Worm (Caenorhabditis elegans) whole organism, midembryonic: ENCODE measurements around the gene str-85.

ENCODE experiments used
- cog-1 ChIP-seq: sonication (generic microtip); optimal IDR thresholded peaks from 2 replicates; lab custom pipeline; 2016; ENCODE audit warnings: missing genetic modification characterization, missing compliant biosample characterization
- flt-1 ChIP-seq: fragments of 200-800 bp; sonication (Bioruptor generic); IDR thresholded peaks from 2 replicates; pipeline ENCODE4 v1.3.6; 2022; ENCODE audit warnings: missing genetic modification characterization, missing compliant biosample characterization

DNA sequence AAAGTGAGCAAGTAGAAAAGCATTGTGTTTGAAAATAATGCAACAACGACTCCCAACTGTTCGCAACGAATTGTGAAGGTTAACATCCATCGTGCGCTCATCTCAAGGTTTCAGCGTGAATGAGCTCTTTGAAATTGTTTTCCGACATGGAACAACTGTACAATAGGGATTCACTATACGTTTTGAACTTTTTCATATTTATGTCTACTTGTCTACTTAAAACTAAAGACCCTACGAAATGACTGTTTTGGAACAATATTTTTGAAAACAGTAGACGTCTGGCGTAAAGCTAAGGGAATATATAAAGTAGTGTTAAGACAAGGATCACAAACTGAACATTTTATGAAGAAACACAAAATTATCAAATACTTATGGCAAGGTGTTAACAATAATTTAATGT lies 2.0 kb downstream of the str-85 start, which contains the start of gene str-86:
- TF ChIP-seq flt-1 (GFP tag; lab: Robert Waterston, UW) (no peak), cog-1 (tag; lab: Kevin White, UChicago) (no peak)
